Worm (Caenorhabditis elegans): ENCODE results near the gene ilys-4.

DNA sequence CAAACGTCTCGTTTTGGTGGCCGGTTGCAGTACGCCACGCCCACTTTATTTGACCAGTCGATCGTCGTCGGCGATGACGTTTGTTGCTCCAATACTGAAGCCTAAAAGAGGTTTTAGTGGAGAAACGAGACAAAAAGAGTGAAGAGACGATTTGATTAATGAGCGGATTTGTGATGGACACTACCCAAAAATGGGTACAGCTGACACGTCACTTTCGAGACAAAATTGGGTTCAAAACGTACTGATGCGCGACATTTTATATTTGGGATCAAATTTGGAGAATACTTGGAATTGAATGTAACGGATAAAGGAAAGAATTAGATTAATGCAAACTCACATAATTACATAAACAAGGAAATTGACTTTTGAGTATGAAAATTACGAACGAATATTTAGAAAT is at the start of gene ilys-4:
- TF ChIP-seq B0019.2 (GFP tag; conservative IDR thresholded peaks at IDR 0.05) (no peak), bed-2 (GFP tag; IDR thresholded peaks at IDR 0.05) (no peak), B0336.3 (GFP tag; IDR thresholded peaks at IDR 0.05) (no peak), lin-54 (GFP tag; optimal IDR thresholded peaks at IDR 0.05) (no peak), zim-3 (tag; optimal IDR thresholded peaks at IDR 0.05) (no peak), sea-2 (GFP tag; IDR thresholded peaks at IDR 0.05) (no peak), attf-5 (GFP tag; optimal IDR thresholded peaks at IDR 0.05) (no peak), ceh-58 (GFP tag; IDR thresholded peaks at IDR 0.05) (no peak), ceh-100 (GFP tag; IDR thresholded peaks at IDR 0.05) (no peak), unc-62 (GFP tag; optimal IDR thresholded peaks at IDR 0.05) (no peak)
